Worm (Caenorhabditis elegans): Measurements from ENCODE around the gene marg-1.
A peak's percentile ranks its signal among the peaks of the same experiment; 100 is the strongest.

marg-1 gene

ce11 chrX:3797882-3798281 is 16.9 kb upstream of the marg-1 start, which contains the start of gene abu-10:
TSS of gene abu-10 (plus strand) at chrX:3798182.
- TF ChIP-seq ztf-29 (GFP tag; IDR thresholded peaks at IDR 0.05) = no peak

- TF ChIP-seq T22C8.4 (GFP tag; IDR thresholded peaks at IDR 0.05) (no peak), ztf-23 (GFP tag; IDR thresholded peaks at IDR 0.05) (no peak), ref-1 (GFP tag; conservative IDR thresholded peaks at IDR 0.05) (no peak), ztf-29 (GFP tag; IDR thresholded peaks at IDR 0.05) (no peak), cog-1 (tag; optimal IDR thresholded peaks at IDR 0.05) (no peak), tab-1 (GFP tag; IDR thresholded peaks at IDR 0.05) (no peak), klf-2 (GFP tag; conservative IDR thresholded peaks at IDR 0.05) (no peak), flt-1 (GFP tag; IDR thresholded peaks at IDR 0.05) (no peak), med-1 (GFP tag; optimal IDR thresholded peaks at IDR 0.05; ENCODE audit: insufficient read depth) (no peak)
Observed at ce11 chrX:3795642-3796041, 14.7 kb upstream of the marg-1 start, which contains the start of gene F35A5.5. TSS of gene F35A5.5 (minus strand) at chrX:3795742.

ce11 chrX:3794161-3794560 is 13.2 kb upstream of the marg-1 start:
- no peak for TF ChIP-seq klf-2 (GFP tag; conservative IDR thresholded peaks at IDR 0.05)
- no peak for TF ChIP-seq ref-1 (GFP tag; conservative IDR thresholded peaks at IDR 0.05)
- no peak for TF ChIP-seq tab-1 (GFP tag; IDR thresholded peaks at IDR 0.05)
- no peak for TF ChIP-seq ztf-29 (GFP tag; IDR thresholded peaks at IDR 0.05)
- TF ChIP-seq med-1 (GFP tag; optimal IDR thresholded peaks at IDR 0.05; ENCODE audit: insufficient read depth) = no peak
- TF ChIP-seq flt-1 (GFP tag; IDR thresholded peaks at IDR 0.05) = no peak
- TF ChIP-seq ztf-23 (GFP tag; IDR thresholded peaks at IDR 0.05) = no peak
- no peak for TF ChIP-seq cog-1 (tag; optimal IDR thresholded peaks at IDR 0.05)
- no peak for TF ChIP-seq T22C8.4 (GFP tag; IDR thresholded peaks at IDR 0.05)

ce11 chrX:3793389-3793788 is 12.4 kb upstream of the marg-1 start:
- TF ChIP-seq ztf-23 (GFP tag; IDR thresholded peaks at IDR 0.05) = no peak
- no peak for TF ChIP-seq med-1 (GFP tag; optimal IDR thresholded peaks at IDR 0.05; ENCODE audit: insufficient read depth)
- no peak for TF ChIP-seq ref-1 (GFP tag; conservative IDR thresholded peaks at IDR 0.05)
- no peak for TF ChIP-seq cog-1 (tag; optimal IDR thresholded peaks at IDR 0.05)
- no peak for TF ChIP-seq T22C8.4 (GFP tag; IDR thresholded peaks at IDR 0.05)
- TF ChIP-seq ztf-29 (GFP tag; IDR thresholded peaks at IDR 0.05) = no peak
- TF ChIP-seq flt-1 (GFP tag; IDR thresholded peaks at IDR 0.05) = no peak
- TF ChIP-seq klf-2 (GFP tag; conservative IDR thresholded peaks at IDR 0.05) = no peak
- no peak for TF ChIP-seq tab-1 (GFP tag; IDR thresholded peaks at IDR 0.05)

- no peak for TF ChIP-seq ztf-29 (GFP tag; IDR thresholded peaks at IDR 0.05)
- no peak for TF ChIP-seq cog-1 (tag; optimal IDR thresholded peaks at IDR 0.05)
- no peak for TF ChIP-seq tab-1 (GFP tag; IDR thresholded peaks at IDR 0.05)
- TF ChIP-seq med-1 (GFP tag; optimal IDR thresholded peaks at IDR 0.05; ENCODE audit: insufficient read depth) = no peak
- TF ChIP-seq ref-1 (GFP tag; conservative IDR thresholded peaks at IDR 0.05) = no peak
- no peak for TF ChIP-seq flt-1 (GFP tag; IDR thresholded peaks at IDR 0.05)
Observed at ce11 chrX:3792715-3793114, 11.8 kb upstream of the marg-1 start, which contains the start of gene idpp-5. TSS of gene idpp-5 (minus strand) at chrX:3792815.

- TF ChIP-seq flt-1 (GFP tag; IDR thresholded peaks at IDR 0.05) = no peak
- TF ChIP-seq T22C8.4 (GFP tag; IDR thresholded peaks at IDR 0.05) = no peak
- no peak for TF ChIP-seq ztf-23 (GFP tag; IDR thresholded peaks at IDR 0.05)
- no peak for TF ChIP-seq klf-2 (GFP tag; conservative IDR thresholded peaks at IDR 0.05)
- TF ChIP-seq tab-1 (GFP tag; IDR thresholded peaks at IDR 0.05) = no peak
- TF ChIP-seq cog-1 (tag; optimal IDR thresholded peaks at IDR 0.05) = no peak
- no peak for TF ChIP-seq ztf-29 (GFP tag; IDR thresholded peaks at IDR 0.05)
- TF ChIP-seq ref-1 (GFP tag; conservative IDR thresholded peaks at IDR 0.05) = no peak
- TF ChIP-seq med-1 (GFP tag; optimal IDR thresholded peaks at IDR 0.05; ENCODE audit: insufficient read depth) = no peak
Observed at ce11 chrX:3791098-3791497, 10.2 kb upstream of the marg-1 start.

ce11 chrX:3788483-3788882 is 7.5 kb upstream of the marg-1 start:
- no peak for TF ChIP-seq ztf-23 (GFP tag; IDR thresholded peaks at IDR 0.05)
- TF ChIP-seq T22C8.4 (GFP tag; IDR thresholded peaks at IDR 0.05) = no peak
- TF ChIP-seq ztf-29 (GFP tag; IDR thresholded peaks at IDR 0.05) = no peak
- TF ChIP-seq tab-1 (GFP tag; IDR thresholded peaks at IDR 0.05) = 0 out of 2 replicates have a peak, but pooled peaks have one; percentile 6
- no peak for TF ChIP-seq ref-1 (GFP tag; conservative IDR thresholded peaks at IDR 0.05)
- TF ChIP-seq med-1 (GFP tag; optimal IDR thresholded peaks at IDR 0.05; ENCODE audit: insufficient read depth) = no peak
- no peak for TF ChIP-seq cog-1 (tag; optimal IDR thresholded peaks at IDR 0.05)
- TF ChIP-seq klf-2 (GFP tag; conservative IDR thresholded peaks at IDR 0.05) = no peak

ce11 chrX:3787431-3788076 is 6.6 kb upstream of the marg-1 start, which contains the start of gene pmpl-1:
TSS of gene pmpl-1 (plus strand) at chrX:3788026.
- TF ChIP-seq flt-1 (GFP tag; IDR thresholded peaks at IDR 0.05) (no peak), med-1 (GFP tag; optimal IDR thresholded peaks at IDR 0.05; ENCODE audit: insufficient read depth) (no peak), ref-1 (GFP tag; conservative IDR thresholded peaks at IDR 0.05) (no peak), cog-1 (tag; optimal IDR thresholded peaks at IDR 0.05) (no peak), T22C8.4 (GFP tag; IDR thresholded peaks at IDR 0.05) (no peak), ztf-23 (GFP tag; IDR thresholded peaks at IDR 0.05) (no peak), ztf-29 (GFP tag; IDR thresholded peaks at IDR 0.05) (no peak), tab-1 (GFP tag; IDR thresholded peaks at IDR 0.05) (no peak)

ce11 chrX:3785111-3785808 is 4.3 kb upstream of the marg-1 start:
- TF ChIP-seq T22C8.4 (GFP tag; IDR thresholded peaks at IDR 0.05) = no peak
- TF ChIP-seq klf-2 (GFP tag; conservative IDR thresholded peaks at IDR 0.05) = no peak
- no peak for TF ChIP-seq ztf-29 (GFP tag; IDR thresholded peaks at IDR 0.05)
- TF ChIP-seq ref-1 (GFP tag; conservative IDR thresholded peaks at IDR 0.05) = no peak
- TF ChIP-seq cog-1 (tag; optimal IDR thresholded peaks at IDR 0.05) = no peak
- no peak for TF ChIP-seq flt-1 (GFP tag; IDR thresholded peaks at IDR 0.05)
- no peak for TF ChIP-seq med-1 (GFP tag; optimal IDR thresholded peaks at IDR 0.05; ENCODE audit: insufficient read depth)
- no peak for TF ChIP-seq ztf-23 (GFP tag; IDR thresholded peaks at IDR 0.05)
- no peak for TF ChIP-seq tab-1 (GFP tag; IDR thresholded peaks at IDR 0.05)
